Worm (Caenorhabditis elegans) whole organism, mixed stage, embryonic: ENCODE measurements around the gene pitr-5.

Experiments used
- blmp-1 ChIP-seq: fragments of 150-350 bp; optimal IDR thresholded peaks from 2 replicates; lab custom pipeline; 2014; ENCODE audit warnings: missing biosample characterization, missing genetic modification characterization
- ceh-39 ChIP-seq: fragments of 150-350 bp; optimal IDR thresholded peaks from 2 replicates; lab custom pipeline; 2014; ENCODE audit warnings: missing biosample characterization, missing genetic modification characterization
- ceh-83 ChIP-seq: fragments of 200-800 bp; sonication (Bioruptor generic); optimal IDR thresholded peaks from 2 replicates; lab custom pipeline; 2018; ENCODE audit warnings: mild to moderate bottlenecking, missing genetic modification characterization, missing compliant biosample characterization
- ces-1 ChIP-seq: fragments of 150-350 bp; optimal IDR thresholded peaks from 2 replicates; lab custom pipeline; 2014; ENCODE audit warnings: missing biosample characterization, missing genetic modification reagents, missing genetic modification characterization
- cnd-1 ChIP-seq: fragments of 200-800 bp; sonication (Bioruptor generic); optimal IDR thresholded peaks from 2 replicates; lab custom pipeline; 2018; ENCODE audit warnings: mild to moderate bottlenecking, missing genetic modification characterization, missing compliant biosample characterization
- drap-1 ChIP-seq: fragments of 200-800 bp; sonication (Bioruptor generic); optimal IDR thresholded peaks from 3 replicates; lab custom pipeline; 2018; ENCODE audit warnings: mild to moderate bottlenecking, missing genetic modification characterization, missing compliant biosample characterization
- elt-1 ChIP-seq: sonication (generic microtip); optimal IDR thresholded peaks from 2 replicates; lab custom pipeline; 2017; ENCODE audit warnings: missing genetic modification characterization, mild to moderate bottlenecking, missing compliant biosample characterization, antibody characterized with exemption, moderate library complexity, borderline replicate concordance; ENCODE audit not compliant: insufficient read depth
- elt-3 ChIP-seq: fragments of 150-350 bp; optimal IDR thresholded peaks from 2 replicates; lab custom pipeline; 2014; ENCODE audit warnings: missing biosample characterization, missing genetic modification characterization
- flh-1 ChIP-seq: fragments of 200-800 bp; sonication (Bioruptor generic); optimal IDR thresholded peaks from 2 replicates; lab custom pipeline; 2018; ENCODE audit warnings: mild to moderate bottlenecking, missing genetic modification characterization, moderate library complexity, missing compliant biosample characterization
- ham-2 ChIP-seq: fragments of 200-800 bp; sonication (Bioruptor generic); optimal IDR thresholded peaks from 2 replicates; lab custom pipeline; 2018; ENCODE audit warnings: mild to moderate bottlenecking, missing genetic modification characterization, missing compliant biosample characterization
- hlh-1 ChIP-seq: fragments of 150-350 bp; optimal IDR thresholded peaks from 2 replicates; lab custom pipeline; 2014; ENCODE audit warnings: missing biosample characterization, missing genetic modification reagents, missing genetic modification characterization
- lsy-2 ChIP-seq: fragments of 150-350 bp; optimal IDR thresholded peaks from 2 replicates; lab custom pipeline; 2014; ENCODE audit warnings: missing biosample characterization, missing genetic modification characterization
- mab-5 ChIP-seq: fragments of 150-350 bp; optimal IDR thresholded peaks from 2 replicates; lab custom pipeline; 2014; ENCODE audit warnings: missing biosample characterization, missing genetic modification characterization
- mep-1 ChIP-seq: fragments of 150-350 bp; optimal IDR thresholded peaks from 2 replicates; lab custom pipeline; 2017; ENCODE audit warnings: missing biosample characterization, missing genetic modification reagents, missing genetic modification characterization, inconsistent platforms
- mls-2 ChIP-seq: sonication (generic microtip); optimal IDR thresholded peaks from 2 replicates; lab custom pipeline; 2016; ENCODE audit warnings: mild to moderate bottlenecking, missing genetic modification characterization, moderate library complexity, missing compliant biosample characterization
- nhr-12 ChIP-seq: fragments of 150-350 bp; optimal IDR thresholded peaks from 2 replicates; lab custom pipeline; 2014; ENCODE audit warnings: missing biosample characterization, missing genetic modification characterization
- nhr-2 ChIP-seq: fragments of 150-350 bp; optimal IDR thresholded peaks from 2 replicates; lab custom pipeline; 2014; ENCODE audit warnings: missing biosample characterization, missing genetic modification characterization
- nhr-237 ChIP-seq: fragments of 150-350 bp; optimal IDR thresholded peaks from 2 replicates; lab custom pipeline; 2014; ENCODE audit warnings: missing biosample characterization, missing genetic modification characterization
- nhr-28 ChIP-seq: fragments of 150-350 bp; optimal IDR thresholded peaks from 2 replicates; lab custom pipeline; 2014; ENCODE audit warnings: missing biosample characterization, missing genetic modification characterization
- nhr-76 ChIP-seq: sonication (generic microtip); optimal IDR thresholded peaks from 2 replicates; lab custom pipeline; 2017; ENCODE audit warnings: missing biosample characterization, missing genetic modification characterization
- pha-4 ChIP-seq: fragments of 150-350 bp; optimal IDR thresholded peaks from 2 replicates; lab custom pipeline; 2018; ENCODE audit warnings: missing biosample characterization, missing genetic modification reagents, missing genetic modification characterization
- snpc-4 ChIP-seq: fragments of 150-350 bp; optimal IDR thresholded peaks from 2 replicates; lab custom pipeline; 2014; ENCODE audit warnings: missing biosample characterization, missing genetic modification characterization
- sptf-1 ChIP-seq: sonication (generic microtip); optimal IDR thresholded peaks from 2 replicates; lab custom pipeline; 2017; ENCODE audit warnings: mild to moderate bottlenecking, missing genetic modification characterization, moderate library complexity, missing compliant biosample characterization
- unc-120 ChIP-seq: sonication (generic microtip); optimal IDR thresholded peaks from 2 replicates; lab custom pipeline; 2017; ENCODE audit warnings: missing genetic modification characterization, missing compliant biosample characterization; ENCODE audit not compliant: poor library complexity, severe bottlenecking
- unc-39 ChIP-seq: fragments of 150-350 bp; optimal IDR thresholded peaks from 2 replicates; lab custom pipeline; 2014; ENCODE audit warnings: missing biosample characterization, missing genetic modification characterization
- unc-62 ChIP-seq: fragments of 150-350 bp; optimal IDR thresholded peaks from 2 replicates; lab custom pipeline; 2014; ENCODE audit warnings: missing biosample characterization, missing genetic modification reagents, missing genetic modification characterization
- zip-8 ChIP-seq: fragments of 150-350 bp; optimal IDR thresholded peaks from 2 replicates; lab custom pipeline; 2014; ENCODE audit warnings: missing biosample characterization, missing genetic modification characterization
- ztf-11 ChIP-seq: fragments of 150-350 bp; optimal IDR thresholded peaks from 2 replicates; lab custom pipeline; 2014; ENCODE audit warnings: missing biosample characterization, missing genetic modification characterization

pitr-5 gene

ce11 chrV:7184549-7184948, at the start of gene pitr-5:
Gene pitr-5, plus strand, starts transcription at chrV:7184849.
- TF ChIP-seq nhr-76 (no peak), elt-1 (tag; lab: Kevin White, UChicago) (no peak), cnd-1 (tag; lab: Kevin White, UChicago) (no peak), nhr-12 (tag; lab: Kevin White, UChicago) (no peak)

ce11 chrV:7136859-7137258, 47.8 kb upstream of the pitr-5 start:
- TF ChIP-seq hlh-1 (tag; lab: Kevin White, UChicago) = no peak
- TF ChIP-seq elt-3 (tag; lab: Kevin White, UChicago) = no peak
- no peak for TF ChIP-seq nhr-28 (tag; lab: Kevin White, UChicago)
- TF ChIP-seq nhr-12 (tag; lab: Kevin White, UChicago) = no peak

- no peak for TF ChIP-seq elt-1 (tag; lab: Kevin White, UChicago)
- no peak for TF ChIP-seq sptf-1
- TF ChIP-seq nhr-2 = no peak
- no peak for TF ChIP-seq ces-1 (GFP tag; lab: Kevin White, UChicago)
- no peak for TF ChIP-seq mep-1 (tag; lab: Kevin White, UChicago)
- TF ChIP-seq nhr-12 (tag; lab: Kevin White, UChicago) = no peak
- TF ChIP-seq ceh-83 (GFP tag; lab: Kevin White, UChicago) = no peak
- no peak for TF ChIP-seq hlh-1 (tag; lab: Kevin White, UChicago)
- TF ChIP-seq pha-4 (tag; lab: Kevin White, UChicago) = no peak
- no peak for TF ChIP-seq blmp-1 (tag; lab: Kevin White, UChicago)
- no peak for TF ChIP-seq lsy-2 (tag; lab: Kevin White, UChicago)
These were observed 46.3 kb upstream of the pitr-5 start, which contains the start of gene str-112 for ce11 chrV:7138320-7138719. Gene str-112, minus strand, starts transcription at chrV:7138420.

- TF ChIP-seq ces-1 (GFP tag; lab: Kevin White, UChicago) (no peak), hlh-1 (tag; lab: Kevin White, UChicago) (no peak), ztf-11 (tag; lab: Kevin White, UChicago) (no peak), unc-120 (no peak), nhr-12 (tag; lab: Kevin White, UChicago) (no peak), snpc-4 (tag; lab: Kevin White, UChicago) (no peak), nhr-2 (no peak), sptf-1 (no peak), unc-39 (tag; lab: Kevin White, UChicago) (no peak), flh-1 (GFP tag; lab: Kevin White, UChicago) (no peak), unc-62 (GFP tag; lab: Kevin White, UChicago) (no peak), nhr-237 (tag; lab: Kevin White, UChicago) (no peak), ceh-39 (tag; lab: Kevin White, UChicago) (no peak), zip-8 (no peak), mls-2 (tag; lab: Kevin White, UChicago) (no peak), pha-4 (tag; lab: Kevin White, UChicago) (no peak), ham-2 (no peak), mep-1 (tag; lab: Kevin White, UChicago) (no peak), mab-5 (tag; lab: Kevin White, UChicago) (no peak), elt-3 (tag; lab: Kevin White, UChicago) (no peak)
These were observed 44.3 kb upstream of the pitr-5 start for ce11 chrV:7140368-7140767.

DNA sequence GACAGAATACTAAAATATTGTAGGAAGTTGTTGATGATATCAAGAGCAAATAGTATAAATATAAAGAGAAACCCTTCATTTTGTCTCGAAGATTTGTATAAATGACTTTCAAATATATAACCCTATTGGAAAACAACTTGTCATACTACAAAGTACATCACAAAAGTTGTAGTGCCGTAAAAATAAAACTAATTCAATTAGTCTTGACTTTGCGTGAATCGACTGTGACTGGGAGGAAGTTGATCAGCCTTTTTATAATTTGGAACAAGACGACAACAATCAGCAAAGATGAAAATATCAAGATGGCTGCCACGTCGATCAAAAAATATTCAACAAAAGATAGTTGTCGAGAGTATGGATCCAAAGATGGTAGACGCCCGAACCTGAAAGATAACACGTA, 42.8 kb upstream of the pitr-5 start, which contains the start of gene ugt-40:
TSS of gene ugt-40 (minus strand) at position 101 of the 400 bp plus-strand sequence.
- TF ChIP-seq mep-1 (tag; lab: Kevin White, UChicago) = no peak

- TF ChIP-seq blmp-1 (tag; lab: Kevin White, UChicago) (no peak), snpc-4 (tag; lab: Kevin White, UChicago) (no peak)
- TF ChIP-seq, all 35 proteins: peak for 0
These were observed 42.0 kb upstream of the pitr-5 start for ce11 chrV:7142661-7143060.

DNA sequence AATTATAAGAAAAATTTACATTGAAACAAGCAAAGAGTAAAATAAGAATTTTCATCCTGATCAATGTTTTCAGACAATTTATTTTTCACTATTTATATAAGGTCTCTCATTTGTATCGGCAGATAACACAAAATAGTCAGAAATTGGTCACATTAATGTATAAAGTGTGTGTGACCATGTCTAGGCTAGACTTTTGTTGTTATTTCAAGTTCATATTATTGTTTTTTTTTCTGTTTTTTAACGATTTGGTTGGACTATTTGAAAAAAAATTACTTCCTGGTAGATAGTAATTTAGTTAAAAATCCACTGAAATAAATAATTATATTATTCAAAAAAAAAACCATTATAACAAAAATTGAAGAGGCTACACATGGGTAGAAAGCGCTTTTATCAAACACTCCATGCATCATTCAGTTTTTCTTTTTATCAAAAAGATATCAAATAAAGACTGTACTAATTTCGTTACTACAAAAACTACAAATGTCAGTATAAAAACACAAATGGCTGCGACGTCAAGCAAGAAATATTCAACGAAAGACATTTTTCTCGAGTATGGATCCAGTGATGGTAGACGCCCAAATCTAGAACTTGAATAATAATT, 39.3 kb upstream of the pitr-5 start, which contains the start of gene ugt-37:
TSS of gene ugt-37 (minus strand) at position 69 of the 601 bp plus-strand sequence.
- TF ChIP-seq ztf-11 (tag; lab: Kevin White, UChicago) (no peak), pha-4 (tag; lab: Kevin White, UChicago) (no peak), drap-1 (GFP tag; lab: Kevin White, UChicago) (no peak), unc-62 (GFP tag; lab: Kevin White, UChicago) (no peak), flh-1 (GFP tag; lab: Kevin White, UChicago) (no peak)
